Fruit fly (Drosophila melanogaster): ENCODE data around the gene Eaf6.

The Eaf6 gene

DNA sequence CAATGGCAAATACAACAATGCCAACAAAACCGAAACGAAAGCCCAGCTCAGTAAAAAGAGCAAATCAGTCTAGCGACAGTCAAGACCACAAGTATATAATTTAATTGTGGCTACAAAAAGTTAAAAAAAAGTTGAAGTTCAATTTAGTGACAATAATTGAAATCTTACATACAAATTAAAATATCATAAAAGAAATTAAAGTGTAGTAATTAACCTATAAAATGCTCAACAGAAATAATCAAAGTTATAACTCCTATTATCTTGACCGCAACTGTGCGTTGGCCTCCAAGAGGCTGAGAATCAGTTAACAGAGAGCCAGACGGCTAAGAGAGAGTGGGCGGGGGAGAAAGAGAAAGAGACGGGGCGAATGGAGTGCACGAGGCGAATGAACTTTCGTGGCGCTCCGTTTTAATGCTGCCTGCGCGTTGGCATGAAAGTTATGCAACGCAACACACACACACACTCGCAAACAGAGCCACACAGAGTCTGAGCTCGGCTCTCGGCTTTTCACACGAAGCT is 3.7 kb upstream of the Eaf6 start (continued):
- 0 out of 3 replicates have a peak, but pooled peaks have one; percentile 23 for TF ChIP-seq zfh1 (GFP tag; IDR thresholded peaks at IDR 0.05)
- TF ChIP-seq H2.0 (GFP tag; IDR thresholded peaks at IDR 0.05), result peak; percentile 81
- TF ChIP-seq stwl (tag; optimal IDR thresholded peaks at IDR 0.05), result peak; percentile 30
- TF ChIP-seq ERR (GFP tag; optimal IDR thresholded peaks at IDR 0.05), result no peak
- no peak for TF ChIP-seq hkb (optimal IDR thresholded peaks at IDR 0.05)
- TF ChIP-seq hkb (GFP tag; IDR thresholded peaks at IDR 0.05), result peak; percentile 88
- no peak for TF ChIP-seq Dref (GFP tag; IDR thresholded peaks at IDR 0.05)
- TF ChIP-seq CG12219 (GFP tag; optimal IDR thresholded peaks at IDR 0.05), result peak; percentile 83
- peak; percentile 33; the same call in 1 of the 2 replicates for TF ChIP-seq dimm (GFP tag; IDR thresholded peaks at IDR 0.05)
- peak; percentile 71 for TF ChIP-seq CG7745 (tag; optimal IDR thresholded peaks at IDR 0.05)
- TF ChIP-seq amos (GFP tag; IDR thresholded peaks at IDR 0.05; ENCODE audit: partially characterized antibody), result no peak
- no peak for TF ChIP-seq jigr1 (GFP tag; IDR thresholded peaks at IDR 0.05)
- peak; percentile 74 for TF ChIP-seq odd (GFP tag; optimal IDR thresholded peaks at IDR 0.05)
- no peak for TF ChIP-seq her (GFP tag; optimal IDR thresholded peaks at IDR 0.05)
- peak; percentile 77 for TF ChIP-seq Nf-YB (GFP tag; optimal IDR thresholded peaks at IDR 0.05)
- peak; percentile 55 for TF ChIP-seq trh (GFP tag; optimal IDR thresholded peaks at IDR 0.05)
- TF ChIP-seq ttk (GFP tag; IDR thresholded peaks at IDR 0.05), result peak; percentile 74
- peak; percentile 85 for TF ChIP-seq Ssrp (tag; optimal IDR thresholded peaks at IDR 0.05)
- TF ChIP-seq GATAe (GFP tag; conservative IDR thresholded peaks at IDR 0.05), result no peak
- TF ChIP-seq Abd-B (GFP tag; optimal IDR thresholded peaks at IDR 0.05), result peak; percentile 63
- peak; percentile 83 for TF ChIP-seq CG6689 (GFP tag; IDR thresholded peaks at IDR 0.05)
- no peak for TF ChIP-seq ham (GFP tag; IDR thresholded peaks at IDR 0.05)
- TF ChIP-seq Side (GFP tag; optimal IDR thresholded peaks at IDR 0.05), result peak; percentile 38
- peak; percentile 72 for TF ChIP-seq onecut (GFP tag; IDR thresholded peaks at IDR 0.05)
- TF ChIP-seq CG16815 (GFP tag; optimal IDR thresholded peaks at IDR 0.05), result peak; percentile 49
- peak; percentile 85 for TF ChIP-seq az2 (GFP tag; optimal IDR thresholded peaks at IDR 0.05)
- peak; percentile 92 for TF ChIP-seq vvl (GFP tag; IDR thresholded peaks at IDR 0.05)
- TF ChIP-seq CG1602 (GFP tag; optimal IDR thresholded peaks at IDR 0.05), result peak; percentile 76
- peak; percentile 51 for TF ChIP-seq CG12236 (GFP tag; optimal IDR thresholded peaks at IDR 0.05)
- no peak for TF ChIP-seq Hr39 (optimal IDR thresholded peaks at IDR 0.05)
- no peak for TF ChIP-seq cas (GFP tag; IDR thresholded peaks at IDR 0.05)
- peak; percentile 86 for TF ChIP-seq Ets65A (GFP tag)
- TF ChIP-seq z (GFP tag; IDR thresholded peaks at IDR 0.05), result 0 out of 3 replicates have a peak, but pooled peaks have one; percentile 20
- TF ChIP-seq Xbp1 (GFP tag; optimal IDR thresholded peaks at IDR 0.05), result peak; percentile 78
- no peak for TF ChIP-seq dati (GFP tag; IDR thresholded peaks at IDR 0.05)
- no peak for TF ChIP-seq Kr (GFP tag; optimal IDR thresholded peaks at IDR 0.05)
- TF ChIP-seq CG11093 (GFP tag; IDR thresholded peaks at IDR 0.05), result peak; percentile 62
- TF ChIP-seq Ravus (GFP tag; IDR thresholded peaks at IDR 0.05), result peak; percentile 7; the same call in 1 of the 2 replicates
- no peak for TF ChIP-seq shn (GFP tag; optimal IDR thresholded peaks at IDR 0.05)
- TF ChIP-seq Six4 (GFP tag; optimal IDR thresholded peaks at IDR 0.05), result peak; percentile 78
- TF ChIP-seq Mrtf (GFP tag; IDR thresholded peaks at IDR 0.05), result no peak
- no peak for TF ChIP-seq Neu2 (GFP tag; optimal IDR thresholded peaks at IDR 0.05; ENCODE audit: borderline replicate concordance)
- peak; percentile 77 for TF ChIP-seq E2f1 (GFP tag; IDR thresholded peaks at IDR 0.05)
- TF ChIP-seq CG7987 (GFP tag; optimal IDR thresholded peaks at IDR 0.05), result peak; percentile 24
- peak; percentile 49 for TF ChIP-seq fd64A (GFP tag; optimal IDR thresholded peaks at IDR 0.05)
- peak; percentile 95 for TF ChIP-seq gsb-n (tag; optimal IDR thresholded peaks at IDR 0.05)
- no peak for TF ChIP-seq fru (optimal IDR thresholded peaks at IDR 0.05)
- peak; percentile 50 for TF ChIP-seq CG7271 (tag; optimal IDR thresholded peaks at IDR 0.05)
- TF ChIP-seq CG11504 (tag; optimal IDR thresholded peaks at IDR 0.05), result peak; percentile 91
- peak; percentile 55 for TF ChIP-seq CG4328 (GFP tag; optimal IDR thresholded peaks at IDR 0.05)
- no peak for TF ChIP-seq sug (tag; optimal IDR thresholded peaks at IDR 0.05)
- no peak for TF ChIP-seq slbo (GFP tag; IDR thresholded peaks at IDR 0.05)
- TF ChIP-seq Adf1 (GFP tag; IDR thresholded peaks at IDR 0.05), result no peak
